Worm (Caenorhabditis elegans): ENCODE measurements around the gene emc-5.

The emc-5 gene

DNA sequence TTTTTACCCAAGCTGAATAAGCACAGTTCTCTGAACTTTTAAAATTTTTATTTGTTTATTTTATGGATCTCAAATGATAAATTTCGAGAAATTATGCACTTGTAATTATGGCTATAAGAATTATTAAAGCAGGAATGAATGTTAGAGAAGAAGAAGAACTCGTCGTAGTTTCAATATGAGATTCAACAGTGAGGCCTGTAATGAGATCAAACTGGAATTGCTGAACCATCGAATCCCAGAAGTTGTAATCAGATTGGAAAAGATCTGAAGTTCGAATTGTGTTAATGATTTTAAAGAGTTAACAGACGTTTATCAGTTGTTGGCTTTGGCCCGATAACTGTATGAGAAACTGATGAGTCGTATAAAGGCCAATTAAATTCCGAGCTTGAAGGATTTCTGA is 40.9 kb upstream of the emc-5 start (continued):
- TF ChIP-seq F23B12.7 (tag; optimal IDR thresholded peaks at IDR 0.05; ENCODE audit: insufficient read depth), result no peak
- TF ChIP-seq ztf-28 (GFP tag; IDR thresholded peaks at IDR 0.05), result no peak
- no peak for TF ChIP-seq lir-1 (GFP tag; conservative IDR thresholded peaks at IDR 0.05)
- TF ChIP-seq F33H1.4 (GFP tag; IDR thresholded peaks at IDR 0.05), result peak; percentile 26; the same call in 1 of the 2 replicates
- TF ChIP-seq madf-8 (GFP tag; conservative IDR thresholded peaks at IDR 0.05), result no peak
- no peak for TF ChIP-seq nhr-27 (tag; optimal IDR thresholded peaks at IDR 0.05)
- TF ChIP-seq ceh-40 (GFP tag; IDR thresholded peaks at IDR 0.05), result no peak
- no peak for TF ChIP-seq cebp-1 (GFP tag; IDR thresholded peaks at IDR 0.05)
- TF ChIP-seq cebp-1 (tag; optimal IDR thresholded peaks at IDR 0.05), result peak; percentile 3
- TF ChIP-seq die-1 (tag; optimal IDR thresholded peaks at IDR 0.05), result no peak
- no peak for TF ChIP-seq T26A5.8 (tag; optimal IDR thresholded peaks at IDR 0.05)
- no peak for TF ChIP-seq B0336.3 (GFP tag; IDR thresholded peaks at IDR 0.05)
- TF ChIP-seq nhr-90 (tag; optimal IDR thresholded peaks at IDR 0.05), result no peak
- TF ChIP-seq snpc-3.4 (tag; optimal IDR thresholded peaks at IDR 0.05), result no peak
- TF ChIP-seq F57A8.1 (GFP tag; optimal IDR thresholded peaks at IDR 0.05), result no peak
- TF ChIP-seq rcor-1 (GFP tag; IDR thresholded peaks at IDR 0.05), result no peak
- no peak for TF ChIP-seq T07F8.4 (tag; optimal IDR thresholded peaks at IDR 0.05)
- TF ChIP-seq F10E7.11 (tag; optimal IDR thresholded peaks at IDR 0.05), result no peak
- no peak for TF ChIP-seq mxl-1 (tag; optimal IDR thresholded peaks at IDR 0.05)
- no peak for TF ChIP-seq lsy-27 (tag; optimal IDR thresholded peaks at IDR 0.05; ENCODE audit: borderline replicate concordance, insufficient read depth)
- TF ChIP-seq hrde-1 (tag; optimal IDR thresholded peaks at IDR 0.05; ENCODE audit: borderline replicate concordance), result peak; percentile 68
- peak; percentile 69; the same call in 1 of the 2 replicates for TF ChIP-seq madf-3 (GFP tag; IDR thresholded peaks at IDR 0.05)
- no peak for TF ChIP-seq dpff-1 (tag; optimal IDR thresholded peaks at IDR 0.05)
- no peak for TF ChIP-seq bed-2 (GFP tag; IDR thresholded peaks at IDR 0.05)
- no peak for TF ChIP-seq rec-8 (tag; optimal IDR thresholded peaks at IDR 0.05)
- TF ChIP-seq hsf-1 (GFP tag; IDR thresholded peaks at IDR 0.05), result peak; percentile 70; the same call in 1 of the 2 replicates
- TF ChIP-seq lin-35 (GFP tag; optimal IDR thresholded peaks at IDR 0.05), result no peak
- TF ChIP-seq mcd-1 (GFP tag; IDR thresholded peaks at IDR 0.05), result peak; percentile 24; the same call in 1 of the 2 replicates
- no peak for TF ChIP-seq unc-130 (GFP tag; optimal IDR thresholded peaks at IDR 0.05)
- peak; percentile 67 for TF ChIP-seq madf-6 (GFP tag; IDR thresholded peaks at IDR 0.05)
- no peak for TF ChIP-seq aptf-2 (GFP tag; conservative IDR thresholded peaks at IDR 0.05)
- TF ChIP-seq zfh-2 (GFP tag; conservative IDR thresholded peaks at IDR 0.05), result no peak
- no peak for TF ChIP-seq ceh-79 (tag; optimal IDR thresholded peaks at IDR 0.05)
- TF ChIP-seq lsl-1 (GFP tag; optimal IDR thresholded peaks at IDR 0.05), result no peak
- TF ChIP-seq xnd-1 (tag; optimal IDR thresholded peaks at IDR 0.05), result no peak
- TF ChIP-seq egrh-3 (GFP tag; IDR thresholded peaks at IDR 0.05), result no peak
- no peak for TF ChIP-seq Y56A3A.18 (GFP tag; IDR thresholded peaks at IDR 0.05)
- no peak for TF ChIP-seq bed-1 (GFP tag; IDR thresholded peaks at IDR 0.05)
- no peak for TF ChIP-seq ZK185.1 (tag; optimal IDR thresholded peaks at IDR 0.05; ENCODE audit: poor library complexity, severe bottlenecking)
- TF ChIP-seq zim-3 (tag; optimal IDR thresholded peaks at IDR 0.05), result no peak
- no peak for TF ChIP-seq K11D2.4 (GFP tag; IDR thresholded peaks at IDR 0.05)
- TF ChIP-seq B0019.2 (GFP tag; conservative IDR thresholded peaks at IDR 0.05), result no peak
- TF ChIP-seq Y79H2A.3 (GFP tag; conservative IDR thresholded peaks at IDR 0.05), result peak; percentile 84; the same call in 1 of the 2 replicates
- TF ChIP-seq hlh-26 (GFP tag; conservative IDR thresholded peaks at IDR 0.05), result no peak
- peak; percentile 24 for TF ChIP-seq repo-1 (tag; optimal IDR thresholded peaks at IDR 0.05)
- TF ChIP-seq F39B2.1 (GFP tag; IDR thresholded peaks at IDR 0.05), result no peak
- TF ChIP-seq Y95B8A.8 (GFP tag; IDR thresholded peaks at IDR 0.05), result no peak
- no peak for TF ChIP-seq ztf-3 (GFP tag; optimal IDR thresholded peaks at IDR 0.05)

Data from whole organism, young adult.